Fruit fly (Drosophila melanogaster) whole organism, prepupa: Measurements from ENCODE around the gene CG33287.
A peak's percentile ranks its signal among the peaks of the same experiment; 100 is the strongest.

Source experiments
- CG10631 ChIP-seq: fragments of 200-800 bp; sonication (Bioruptor generic); optimal IDR thresholded peaks from 2 replicates; lab custom pipeline; 2016; ENCODE audit warnings: missing biosample characterization, missing genetic modification characterization
- CG10669 ChIP-seq: fragments of 200-800 bp; sonication (Bioruptor generic); optimal IDR thresholded peaks from 3 replicates; lab custom pipeline; 2018; ENCODE audit warnings: missing biosample characterization, mild to moderate bottlenecking, missing genetic modification characterization, moderate library complexity
- CG11902 ChIP-seq: fragments of 200-800 bp; sonication (Bioruptor generic); optimal IDR thresholded peaks from 3 replicates; lab custom pipeline; 2016; ENCODE audit warnings: missing biosample characterization, missing genetic modification characterization
- CG1621 ChIP-seq: fragments of 200-800 bp; sonication (Bioruptor generic); optimal IDR thresholded peaks from 3 replicates; lab custom pipeline; 2018; ENCODE audit warnings: missing biosample characterization, mild to moderate bottlenecking, missing genetic modification characterization
- CG3032 ChIP-seq: fragments of 200-800 bp; optimal IDR thresholded peaks from 2 replicates; lab custom pipeline; 2019; ENCODE audit warnings: missing biosample characterization, mild to moderate bottlenecking, missing genetic modification characterization, moderate library complexity
- CG32006 ChIP-seq: fragments of 200-800 bp; sonication (Bioruptor generic); optimal IDR thresholded peaks from 3 replicates; lab custom pipeline; 2017; ENCODE audit warnings: missing biosample characterization, mild to moderate bottlenecking, missing genetic modification characterization
- CG34406 ChIP-seq: fragments of 200-800 bp; sonication (Bioruptor generic); optimal IDR thresholded peaks from 3 replicates; lab custom pipeline; 2016; ENCODE audit warnings: missing biosample characterization, missing genetic modification characterization
- CG3919 ChIP-seq: fragments of 200-800 bp; sonication (Bioruptor generic); optimal IDR thresholded peaks from 3 replicates; lab custom pipeline; 2016; ENCODE audit warnings: missing biosample characterization, missing genetic modification characterization
- CG4318 ChIP-seq: fragments of 200-800 bp; sonication (Bioruptor generic); optimal IDR thresholded peaks from 3 replicates; lab custom pipeline; 2017; ENCODE audit warnings: missing biosample characterization, mild to moderate bottlenecking, missing genetic modification characterization
- CG6163 ChIP-seq: fragments of 200-800 bp; sonication (Bioruptor generic); IDR thresholded peaks from 3 replicates; pipeline ENCODE4 v1.3.6; 2022; ENCODE audit warnings: missing biosample characterization, missing genetic modification characterization
- CG6792 ChIP-seq: fragments of 200-800 bp; sonication (Bioruptor generic); optimal IDR thresholded peaks from 3 replicates; lab custom pipeline; 2016; ENCODE audit warnings: missing biosample characterization, missing genetic modification characterization
- CG6808 ChIP-seq: fragments of 200-800 bp; sonication (Bioruptor generic); optimal IDR thresholded peaks from 3 replicates; lab custom pipeline; 2017; ENCODE audit warnings: missing biosample characterization, missing genetic modification characterization, mild to moderate bottlenecking, moderate library complexity, missing genetic modification reagents
- CG6854 ChIP-seq: fragments of 200-800 bp; sonication (Bioruptor generic); optimal IDR thresholded peaks from 2 replicates; lab custom pipeline; 2017; ENCODE audit warnings: missing biosample characterization, mild to moderate bottlenecking, missing genetic modification characterization
- CG7368 ChIP-seq: fragments of 200-800 bp; sonication (Bioruptor generic); optimal IDR thresholded peaks from 3 replicates; lab custom pipeline; 2016; ENCODE audit warnings: missing biosample characterization, missing genetic modification characterization
- CG8119 ChIP-seq: fragments of 200-800 bp; sonication (Bioruptor generic); IDR thresholded peaks from 3 replicates; pipeline ENCODE4 v1.3.6; 2022; ENCODE audit warnings: missing biosample characterization, missing genetic modification characterization
- CG8319 ChIP-seq: fragments of 200-800 bp; sonication (Bioruptor generic); optimal IDR thresholded peaks from 3 replicates; lab custom pipeline; 2016; ENCODE audit warnings: missing biosample characterization, missing genetic modification characterization
- CG8632 ChIP-seq: fragments of 200-800 bp; sonication (Bioruptor generic); optimal IDR thresholded peaks from 3 replicates; lab custom pipeline; 2016; ENCODE audit warnings: missing biosample characterization, missing genetic modification characterization
- Eip78C ChIP-seq: fragments of 200-800 bp; sonication (Bioruptor generic); peaks from one replicate; lab custom pipeline; 2016; ENCODE audit warnings: missing biosample characterization, missing genetic modification characterization
- Eip93F ChIP-seq: fragments of 200-800 bp; sonication (Bioruptor generic); optimal IDR thresholded peaks from 2 replicates; lab custom pipeline; 2016; ENCODE audit warnings: missing biosample characterization, mild to moderate bottlenecking, missing genetic modification characterization
- Ets21C ChIP-seq: fragments of 200-800 bp; sonication (Bioruptor generic); optimal IDR thresholded peaks from 3 replicates; lab custom pipeline; 2016; ENCODE audit warnings: missing biosample characterization, missing genetic modification characterization
- Gug ChIP-seq: fragments of 200-800 bp; sonication (Bioruptor generic); IDR thresholded peaks from 2 replicates; pipeline ENCODE4 v1.3.6; 2022; ENCODE audit warnings: missing biosample characterization, missing genetic modification characterization
- Lpt ChIP-seq: fragments of 200-800 bp; sonication (Bioruptor generic); optimal IDR thresholded peaks from 3 replicates; lab custom pipeline; 2016; ENCODE audit warnings: missing biosample characterization, missing genetic modification characterization
- Met ChIP-seq: fragments of 200-800 bp; sonication (Bioruptor generic); optimal IDR thresholded peaks from 3 replicates; lab custom pipeline; 2016; ENCODE audit warnings: missing biosample characterization, missing genetic modification characterization
- OdsH ChIP-seq: fragments of 200-800 bp; sonication (Bioruptor generic); optimal IDR thresholded peaks from 3 replicates; lab custom pipeline; 2016; ENCODE audit warnings: missing biosample characterization, missing genetic modification characterization
- Smox ChIP-seq: fragments of 200-800 bp; sonication (Bioruptor generic); optimal IDR thresholded peaks from 3 replicates; lab custom pipeline; 2016; ENCODE audit warnings: missing biosample characterization, missing genetic modification characterization
- Sox15 ChIP-seq: fragments of 200-800 bp; sonication (Bioruptor generic); optimal IDR thresholded peaks from 3 replicates; lab custom pipeline; 2016; ENCODE audit warnings: missing biosample characterization, missing genetic modification characterization
- achi ChIP-seq: fragments of 200-800 bp; sonication (Bioruptor generic); optimal IDR thresholded peaks from 3 replicates; lab custom pipeline; 2016; ENCODE audit warnings: missing biosample characterization, missing genetic modification characterization
- acj6 ChIP-seq: fragments of 200-800 bp; sonication (Bioruptor generic); optimal IDR thresholded peaks from 3 replicates; lab custom pipeline; 2016; ENCODE audit warnings: missing biosample characterization, missing genetic modification characterization
- eg ChIP-seq: fragments of 200-800 bp; sonication (Bioruptor generic); IDR thresholded peaks from 3 replicates; pipeline ENCODE4 v1.3.6; 2022; ENCODE audit warnings: missing biosample characterization, missing genetic modification characterization
- esn ChIP-seq: fragments of 200-800 bp; sonication (Bioruptor generic); optimal IDR thresholded peaks from 2 replicates; lab custom pipeline; 2016; ENCODE audit warnings: missing biosample characterization, mild to moderate bottlenecking, missing genetic modification characterization, moderate library complexity
- fd59A ChIP-seq: fragments of 200-800 bp; sonication (Bioruptor generic); optimal IDR thresholded peaks from 2 replicates; lab custom pipeline; 2017; ENCODE audit warnings: missing biosample characterization, mild to moderate bottlenecking, missing genetic modification characterization, missing genetic modification reagents
- fkh ChIP-seq: fragments of 200-800 bp; sonication (Bioruptor generic); optimal IDR thresholded peaks from 3 replicates; lab custom pipeline; 2017; ENCODE audit warnings: missing biosample characterization, mild to moderate bottlenecking, missing genetic modification characterization, moderate library complexity
- lz ChIP-seq: fragments of 200-800 bp; sonication (Bioruptor generic); optimal IDR thresholded peaks from 3 replicates; lab custom pipeline; 2016; ENCODE audit warnings: missing biosample characterization, missing genetic modification characterization
- net ChIP-seq: fragments of 200-800 bp; sonication (Bioruptor generic); optimal IDR thresholded peaks from 3 replicates; lab custom pipeline; 2016; ENCODE audit warnings: missing biosample characterization, missing genetic modification characterization
- pdm3 ChIP-seq: fragments of 200-800 bp; sonication (Bioruptor generic); optimal IDR thresholded peaks from 3 replicates; lab custom pipeline; 2016; ENCODE audit warnings: missing biosample characterization, missing genetic modification characterization
- salr ChIP-seq, 2 experiments: fragments of 200-800 bp; sonication (Bioruptor generic); optimal IDR thresholded peaks; 3 replicates each; lab custom pipeline; 2016 to 2018; ENCODE audit warnings: missing biosample characterization in 2 of 2, missing genetic modification characterization in 2 of 2, mild to moderate bottlenecking in 1 of 2
- spab ChIP-seq: fragments of 200-800 bp; sonication (Bioruptor generic); optimal IDR thresholded peaks from 2 replicates; lab custom pipeline; 2017; ENCODE audit warnings: missing biosample characterization, mild to moderate bottlenecking, missing genetic modification characterization, missing genetic modification reagents
- ss ChIP-seq, 2 experiments: fragments of 200-800 bp; sonication (Bioruptor generic); optimal IDR thresholded peaks; 2 replicates in 1 of 2; 3 replicates in 1 of 2; lab custom pipeline; 2017 to 2018; ENCODE audit warnings: mild to moderate bottlenecking in 2 of 2, missing biosample characterization in 2 of 2, missing genetic modification characterization in 2 of 2, moderate library complexity in 1 of 2
- svp ChIP-seq: fragments of 200-800 bp; sonication (Bioruptor generic); peaks from one replicate; lab custom pipeline; 2016; ENCODE audit warnings: missing biosample characterization, missing genetic modification characterization
- topi ChIP-seq: fragments of 200-800 bp; sonication (Bioruptor generic); optimal IDR thresholded peaks from 3 replicates; lab custom pipeline; 2016; ENCODE audit warnings: missing biosample characterization, missing genetic modification characterization
- vri ChIP-seq: fragments of 200-800 bp; sonication (Bioruptor generic); optimal IDR thresholded peaks from 3 replicates; lab custom pipeline; 2016; ENCODE audit warnings: missing biosample characterization, mild to moderate bottlenecking, missing genetic modification characterization

Gene CG33287

DNA sequence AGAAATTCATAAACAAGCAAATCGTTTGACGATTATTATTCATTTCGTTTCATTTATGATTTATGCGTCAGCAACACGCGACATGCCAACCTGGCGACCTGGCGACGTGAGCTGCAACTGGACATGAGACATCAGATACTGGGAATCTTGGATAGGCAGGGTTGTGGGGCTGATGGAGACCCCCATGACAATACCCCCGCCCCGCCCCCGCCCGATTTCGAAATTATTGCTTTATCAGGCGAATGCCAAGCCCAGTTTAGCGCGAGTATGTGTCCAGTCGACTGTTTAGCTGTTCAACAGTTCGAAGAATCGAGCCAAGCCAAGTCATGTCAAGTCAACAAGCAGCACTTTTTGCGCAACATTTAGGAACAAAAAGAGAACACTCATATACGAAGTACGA is 23.5 kb downstream of the CG33287 start:
- TF ChIP-seq svp (peak; percentile 63), eg (0 out of 3 replicates have a peak, but pooled peaks have one; percentile 3), ss (GFP tag; optimal IDR thresholded peaks at IDR 0.05; lab: Kevin White, UChicago) (peak in 1 of 2 experiments; percentile 35), vri (no peak)

DNA sequence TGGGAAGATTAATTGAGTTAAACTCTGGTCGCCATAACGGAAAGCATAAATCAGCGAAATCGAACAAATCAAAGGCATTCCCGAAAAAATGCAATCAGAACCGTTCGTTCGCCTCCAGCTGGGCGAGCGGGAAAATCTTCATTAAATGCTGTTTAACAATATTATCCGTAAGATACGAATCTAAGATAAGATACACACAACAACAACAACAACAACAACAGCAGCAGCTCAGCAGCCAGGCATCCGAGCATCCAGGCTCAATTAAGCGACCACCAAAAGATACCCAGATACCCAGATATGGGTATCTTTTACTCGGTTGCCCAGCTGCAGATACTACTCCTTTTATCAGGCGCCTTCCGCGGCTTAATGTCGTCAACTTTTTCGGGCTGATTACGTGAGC is 24.4 kb downstream of the CG33287 start:
- TF ChIP-seq CG32006 (GFP tag; lab: Kevin White, UChicago) (no peak), CG6854 (GFP tag; lab: Kevin White, UChicago) (no peak), Eip78C (GFP tag; lab: Kevin White, UChicago) (no peak), Gug (GFP tag; lab: Robert Waterston, UW) (no peak), pdm3 (GFP tag; lab: Kevin White, UChicago) (no peak)

DNA sequence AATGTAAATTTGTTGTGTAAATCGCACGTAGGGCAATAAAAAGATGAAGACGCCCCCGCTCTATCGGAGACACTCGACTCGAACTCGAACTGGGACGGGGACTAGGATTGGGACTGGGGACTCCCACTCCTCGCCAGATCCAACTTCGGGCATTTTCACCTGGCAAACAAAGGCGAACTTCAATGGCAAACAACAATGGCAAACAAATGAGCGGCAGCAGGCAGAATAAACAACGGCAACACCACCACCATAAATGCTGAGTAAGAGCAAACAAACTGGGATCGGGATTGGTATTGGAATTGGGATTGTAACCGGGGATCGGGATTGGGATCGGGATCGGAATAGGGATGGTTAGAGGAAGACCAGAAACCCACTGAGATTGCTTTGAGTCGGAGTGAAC is 26.3 kb downstream of the CG33287 start:
- peak; percentile 94 for TF ChIP-seq fkh (GFP tag; lab: Kevin White, UChicago)
- TF ChIP-seq CG1621 (tag; lab: Kevin White, UChicago), result no peak
- TF ChIP-seq Sox15 (GFP tag; lab: Kevin White, UChicago), result no peak
- TF ChIP-seq achi (GFP tag; lab: Kevin White, UChicago), result peak; percentile 5
- no peak for TF ChIP-seq CG8319 (GFP tag; lab: Kevin White, UChicago)
- peak; percentile 4 for TF ChIP-seq CG6854 (GFP tag; lab: Kevin White, UChicago)
- peak; percentile 22 for TF ChIP-seq CG10669 (GFP tag; lab: Kevin White, UChicago)
- peak; percentile 20 for TF ChIP-seq esn
- TF ChIP-seq CG3919 (GFP tag; lab: Kevin White, UChicago), result peak; percentile 11
- peak; percentile 15 for TF ChIP-seq fd59A (GFP tag; lab: Kevin White, UChicago)
- TF ChIP-seq ss (GFP tag; optimal IDR thresholded peaks at IDR 0.05; lab: Kevin White, UChicago), result peak in 1 of 2 experiments; percentile 36
- TF ChIP-seq svp, result peak; percentile 36
- no peak for TF ChIP-seq CG8119 (GFP tag; lab: Robert Waterston, UW)
- no peak for TF ChIP-seq CG7368 (GFP tag; lab: Kevin White, UChicago)
- peak; percentile 16 for TF ChIP-seq CG6792 (GFP tag; lab: Kevin White, UChicago)
- TF ChIP-seq Eip78C (GFP tag; lab: Kevin White, UChicago), result peak; percentile 85
- peak; percentile 14 for TF ChIP-seq spab (GFP tag; lab: Kevin White, UChicago)
- TF ChIP-seq CG34406, result peak; percentile 21
- TF ChIP-seq Eip93F (GFP tag; lab: Kevin White, UChicago), result no peak
- TF ChIP-seq Ets21C (GFP tag; lab: Kevin White, UChicago), result no peak
- peak; percentile 19 for TF ChIP-seq CG6808 (GFP tag; lab: Kevin White, UChicago)
- TF ChIP-seq, all 60 proteins: peak for 14

DNA sequence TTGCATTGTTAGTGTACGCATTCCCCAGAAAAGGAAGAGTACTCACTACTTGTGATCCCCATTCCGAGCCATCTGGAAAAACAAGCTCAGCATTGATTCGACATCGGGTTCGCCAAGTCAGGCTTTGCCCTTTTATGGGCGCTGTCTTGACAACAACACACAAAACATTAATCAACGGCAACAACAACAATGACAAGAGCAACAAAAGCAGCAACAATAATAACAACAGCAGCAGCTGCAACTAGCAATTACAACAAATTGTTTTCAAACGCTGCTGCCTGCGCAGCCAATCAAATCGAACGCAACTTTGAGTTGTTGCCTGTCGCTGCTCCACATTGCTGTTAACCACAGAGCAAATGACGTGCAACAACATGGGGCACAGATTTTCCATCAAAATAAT is 28.4 kb downstream of the CG33287 start:
- TF ChIP-seq CG6163 (GFP tag; lab: Robert Waterston, UW) (no peak), CG7368 (GFP tag; lab: Kevin White, UChicago) (no peak), Met (GFP tag; lab: Kevin White, UChicago) (no peak), Gug (GFP tag; lab: Robert Waterston, UW) (no peak), spab (GFP tag; lab: Kevin White, UChicago) (no peak)

DNA sequence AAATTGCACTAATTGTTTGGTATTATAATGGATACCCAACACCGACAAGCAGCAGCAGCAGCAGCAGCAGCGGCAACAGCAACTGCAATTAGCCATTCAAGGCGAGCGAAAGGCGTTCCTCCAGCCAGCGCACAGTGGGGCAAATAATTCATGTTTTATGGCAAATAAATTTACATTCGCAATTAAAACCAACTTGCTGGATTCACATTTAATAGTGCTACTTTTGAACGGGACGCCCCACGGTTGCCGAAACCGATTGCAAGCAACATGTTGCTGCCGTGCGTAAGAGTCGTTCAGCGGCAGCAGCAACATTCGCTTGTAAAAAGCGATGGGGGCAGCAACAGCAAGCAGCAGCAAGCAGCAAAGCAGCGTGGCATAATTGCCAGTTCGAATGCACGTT is 36.8 kb downstream of the CG33287 start:
- TF ChIP-seq CG10631 (GFP tag; lab: Kevin White, UChicago) (no peak), CG11902 (GFP tag; lab: Kevin White, UChicago) (no peak), CG4318 (GFP tag; lab: Kevin White, UChicago) (no peak), salr (GFP tag; optimal IDR thresholded peaks at IDR 0.05; lab: Kevin White, UChicago) (no peak), topi (GFP tag; lab: Kevin White, UChicago) (peak; percentile 34), Gug (GFP tag; lab: Robert Waterston, UW) (0 out of 2 replicates have a peak, but pooled peaks have one; percentile 17), OdsH (GFP tag; lab: Kevin White, UChicago) (peak; percentile 37), achi (GFP tag; lab: Kevin White, UChicago) (peak; percentile 41), Eip78C (GFP tag; lab: Kevin White, UChicago) (peak; percentile 89), CG8632 (GFP tag; lab: Kevin White, UChicago) (peak; percentile 16), Lpt (GFP tag; lab: Kevin White, UChicago) (no peak), CG6808 (GFP tag; lab: Kevin White, UChicago) (peak; percentile 43), Smox (GFP tag; lab: Kevin White, UChicago) (peak; percentile 17), acj6 (GFP tag; lab: Kevin White, UChicago) (peak; percentile 16), Eip93F (GFP tag; lab: Kevin White, UChicago) (no peak), CG32006 (GFP tag; lab: Kevin White, UChicago) (peak; percentile 54), CG3919 (GFP tag; lab: Kevin White, UChicago) (peak; percentile 68), CG10669 (GFP tag; lab: Kevin White, UChicago) (peak; percentile 25), lz (GFP tag; lab: Kevin White, UChicago) (peak; percentile 26), CG3032 (tag; lab: Kevin White, UChicago) (peak; percentile 34), CG6854 (GFP tag; lab: Kevin White, UChicago) (no peak), CG7368 (GFP tag; lab: Kevin White, UChicago) (peak; percentile 17), net (GFP tag; lab: Kevin White, UChicago) (peak; percentile 32), pdm3 (GFP tag; lab: Kevin White, UChicago) (peak; percentile 28), fkh (GFP tag; lab: Kevin White, UChicago) (no peak)
